Worm (Caenorhabditis elegans) whole organism, late embryonic: ENCODE results near the gene Y64G10A.7.

Source experiments
- F13H6.1 ChIP-seq: sonication (generic microtip); optimal IDR thresholded peaks from 2 replicates; lab custom pipeline; 2016; ENCODE audit warnings: missing genetic modification characterization, missing compliant biosample characterization
- ceh-18 ChIP-seq: sonication (generic microtip); optimal IDR thresholded peaks from 2 replicates; lab custom pipeline; 2016; ENCODE audit warnings: missing genetic modification characterization, missing compliant biosample characterization
- ceh-2 ChIP-seq: sonication (generic microtip); optimal IDR thresholded peaks from 2 replicates; lab custom pipeline; 2016; ENCODE audit warnings: missing genotype, missing genetic modification characterization, missing compliant biosample characterization
- ceh-31 ChIP-seq: sonication (generic microtip); optimal IDR thresholded peaks from 2 replicates; lab custom pipeline; 2016; ENCODE audit warnings: missing genetic modification characterization, missing compliant biosample characterization
- ceh-34 ChIP-seq: sonication (generic microtip); optimal IDR thresholded peaks from 2 replicates; lab custom pipeline; 2016; ENCODE audit warnings: mild to moderate bottlenecking, missing genetic modification characterization, missing compliant biosample characterization
- dve-1 ChIP-seq: sonication (generic microtip); optimal IDR thresholded peaks from 2 replicates; lab custom pipeline; 2017; ENCODE audit warnings: antibody characterized with exemption, mild to moderate bottlenecking, missing genetic modification characterization, missing compliant biosample characterization
- fkh-6 ChIP-seq: sonication (generic microtip); optimal IDR thresholded peaks from 2 replicates; lab custom pipeline; 2016; ENCODE audit warnings: missing genetic modification characterization, missing compliant biosample characterization
- gmeb-2 ChIP-seq: sonication (generic microtip); optimal IDR thresholded peaks from 2 replicates; lab custom pipeline; 2016; ENCODE audit warnings: missing genetic modification characterization, inconsistent platforms, missing compliant biosample characterization
- npax-4 ChIP-seq: sonication (generic microtip); optimal IDR thresholded peaks from 2 replicates; lab custom pipeline; 2016; ENCODE audit warnings: missing genetic modification characterization, missing compliant biosample characterization
- pha-2 ChIP-seq: sonication (generic microtip); optimal IDR thresholded peaks from 2 replicates; lab custom pipeline; 2017; ENCODE audit warnings: mild to moderate bottlenecking, missing genetic modification characterization, missing compliant biosample characterization
- pha-4 ChIP-seq: fragments of 150-350 bp; optimal IDR thresholded peaks from 2 replicates; lab custom pipeline; 2018; ENCODE audit warnings: missing biosample characterization, missing genetic modification reagents, missing genetic modification characterization
- pqm-1 ChIP-seq: sonication (generic microtip); optimal IDR thresholded peaks from 2 replicates; lab custom pipeline; 2016; ENCODE audit warnings: missing genetic modification characterization, missing compliant biosample characterization
- ref-2 ChIP-seq: sonication (generic microtip); optimal IDR thresholded peaks from 2 replicates; lab custom pipeline; 2016; ENCODE audit warnings: missing genetic modification characterization, missing compliant biosample characterization
- syd-9 ChIP-seq: sonication (generic microtip); optimal IDR thresholded peaks from 2 replicates; lab custom pipeline; 2016; ENCODE audit warnings: mild to moderate bottlenecking, missing genetic modification characterization, moderate library complexity, missing compliant biosample characterization

DNA sequence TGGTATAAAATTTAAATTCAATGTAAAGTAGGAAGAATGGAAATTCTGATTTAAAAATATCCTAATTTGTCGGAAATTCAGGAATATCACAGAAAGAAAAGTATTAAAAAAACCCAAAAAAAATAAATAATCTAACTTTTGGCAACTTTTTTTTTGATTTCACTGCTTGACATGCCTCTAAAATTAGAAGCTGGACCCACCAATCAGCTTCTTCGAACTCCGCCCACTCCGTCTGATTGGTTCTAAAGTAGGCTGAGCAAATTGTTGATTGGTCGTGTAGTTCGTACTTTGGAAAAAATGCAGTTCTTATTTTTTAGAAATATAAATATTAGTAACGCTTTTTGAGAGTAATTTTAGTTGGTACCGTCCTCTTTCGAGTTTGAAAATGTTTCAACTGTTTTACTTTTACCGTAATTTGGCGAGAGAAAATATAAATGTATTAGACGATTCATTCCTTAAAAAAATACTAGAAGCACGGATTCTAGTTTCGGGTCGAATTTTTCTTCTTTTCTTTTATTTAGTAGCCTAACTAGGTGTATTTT lies 74.2 kb downstream of the Y64G10A.7 start:
- no peak for TF ChIP-seq F13H6.1 (tag; lab: Kevin White, UChicago)
- TF ChIP-seq pqm-1 (tag; lab: Kevin White, UChicago), result no peak
- no peak for TF ChIP-seq pha-4 (tag; lab: Kevin White, UChicago)
- TF ChIP-seq npax-4 (tag; lab: Kevin White, UChicago), result no peak
- TF ChIP-seq ceh-18, result no peak
- no peak for TF ChIP-seq ceh-2 (tag; lab: Kevin White, UChicago)
- TF ChIP-seq syd-9 (tag; lab: Kevin White, UChicago), result no peak
- TF ChIP-seq ceh-31 (tag; lab: Kevin White, UChicago), result no peak
- no peak for TF ChIP-seq dve-1 (tag; lab: Kevin White, UChicago)
- TF ChIP-seq ref-2 (tag; lab: Kevin White, UChicago), result no peak
- no peak for TF ChIP-seq pha-2 (tag; lab: Kevin White, UChicago)
- TF ChIP-seq fkh-6 (tag; lab: Kevin White, UChicago), result no peak
- TF ChIP-seq gmeb-2 (tag; lab: Kevin White, UChicago), result no peak
- no peak for TF ChIP-seq ceh-34 (tag; lab: Kevin White, UChicago)
